Fruit fly (Drosophila melanogaster): ENCODE measurements around the gene mRpL21.

mRpL21 gene

DNA sequence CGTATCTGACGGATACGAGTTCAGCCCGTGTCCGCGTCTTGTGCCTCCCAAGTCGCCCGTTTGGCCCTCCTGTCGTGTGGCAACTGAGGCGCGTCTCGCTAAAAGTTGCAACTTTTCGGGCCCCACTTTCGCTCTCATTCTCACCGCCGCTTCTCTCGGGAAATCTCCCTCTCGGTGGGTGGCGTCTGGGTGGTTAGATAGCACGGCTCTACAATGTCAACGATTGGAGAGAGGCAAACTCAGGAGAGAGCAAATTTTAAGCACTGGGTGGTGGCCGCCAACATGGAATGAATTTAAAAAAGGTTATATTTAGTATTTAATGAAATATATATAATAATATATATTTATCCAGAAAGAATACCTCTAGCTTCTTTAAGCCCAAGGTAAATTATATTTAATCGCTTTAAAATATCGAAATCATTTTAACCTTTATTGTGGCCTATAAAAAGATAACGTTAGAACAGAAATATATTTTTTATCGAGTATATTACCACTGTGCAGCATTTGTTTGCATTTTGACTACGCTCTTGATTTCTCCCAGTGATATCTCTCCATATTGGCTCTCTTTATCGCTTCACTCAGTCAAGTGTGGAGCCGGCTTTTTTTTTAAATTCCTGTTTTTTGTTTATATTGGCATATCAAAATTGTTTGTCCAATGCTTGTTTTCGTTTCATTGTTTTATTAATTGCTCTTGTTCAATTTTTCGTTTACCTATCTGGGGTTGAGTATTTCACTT lies 37.7 kb upstream of the mRpL21 start, which contains the start of gene Gbs-76A (continued):
- TF ChIP-seq oc (tag; optimal IDR thresholded peaks at IDR 0.05) (peak; percentile 89), CG13296 (GFP tag; optimal IDR thresholded peaks at IDR 0.05) (peak; percentile 95), CG18599 (GFP tag; optimal IDR thresholded peaks at IDR 0.05) (peak; percentile 93), bbx (GFP tag; IDR thresholded peaks at IDR 0.05; ENCODE audit: partially characterized antibody) (peak; percentile 29; the same call in 1 of the 2 replicates), klu (GFP tag; IDR thresholded peaks at IDR 0.05) (no peak), Kr (GFP tag; optimal IDR thresholded peaks at IDR 0.05) (no peak), cg (GFP tag; optimal IDR thresholded peaks at IDR 0.05) (no peak), CG7745 (tag; optimal IDR thresholded peaks at IDR 0.05) (no peak), tx (GFP tag; optimal IDR thresholded peaks at IDR 0.05) (no peak), CG9817 (tag; optimal IDR thresholded peaks at IDR 0.05) (peak; percentile 74), Oaz (GFP tag; IDR thresholded peaks at IDR 0.05) (peak; percentile 42; the same call in 1 of the 2 replicates), da (GFP tag; optimal IDR thresholded peaks at IDR 0.05) (no peak), Pdp1 (GFP tag; optimal IDR thresholded peaks at IDR 0.05) (no peak), CG10431 (GFP tag; optimal IDR thresholded peaks at IDR 0.05) (peak; percentile 78), CG4404 (GFP tag; IDR thresholded peaks at IDR 0.05) (peak; percentile 53), CG4730 (GFP tag; IDR thresholded peaks at IDR 0.05) (peak; percentile 42; the same call in 1 of the 2 replicates), CG13894 (tag; optimal IDR thresholded peaks at IDR 0.05) (peak; percentile 87), ATbp (GFP tag; optimal IDR thresholded peaks at IDR 0.05) (peak; percentile 83), CG42726 (GFP tag; IDR thresholded peaks at IDR 0.05; ENCODE audit: partially characterized antibody) (no peak), fu2 (GFP tag; optimal IDR thresholded peaks at IDR 0.05) (no peak), crp (GFP tag; optimal IDR thresholded peaks at IDR 0.05) (no peak), az2 (GFP tag; optimal IDR thresholded peaks at IDR 0.05) (peak; percentile 58), CG17186 (GFP tag; optimal IDR thresholded peaks at IDR 0.05) (no peak), zfh2 (GFP tag; optimal IDR thresholded peaks at IDR 0.05) (no peak), CG7372 (GFP tag; IDR thresholded peaks at IDR 0.05) (no peak; the same call in 1 of the 2 replicates), CG16813 (GFP tag; IDR thresholded peaks at IDR 0.05; ENCODE audit: partially characterized antibody) (no peak), CG32532 (GFP tag; IDR thresholded peaks at IDR 0.05) (peak; percentile 77), ind (GFP tag; optimal IDR thresholded peaks at IDR 0.05) (peak; percentile 70), CG13424 (tag; optimal IDR thresholded peaks at IDR 0.05) (peak; percentile 89), Blimp-1 (GFP tag; optimal IDR thresholded peaks at IDR 0.05) (peak; percentile 73), MBD-R2 (GFP tag; IDR thresholded peaks at IDR 0.05) (peak; percentile 39), pzg (GFP tag; optimal IDR thresholded peaks at IDR 0.05) (no peak), nerfin-1 (tag; optimal IDR thresholded peaks at IDR 0.05) (peak; percentile 86), CG6854 (GFP tag; optimal IDR thresholded peaks at IDR 0.05) (peak; percentile 78), CG2199 (GFP tag; IDR thresholded peaks at IDR 0.05) (no peak), Hr78 (GFP tag; optimal IDR thresholded peaks at IDR 0.05) (peak in 1 of 2 experiments; percentile 64), dm (GFP tag; optimal IDR thresholded peaks at IDR 0.05) (no peak), CG6765 (GFP tag; optimal IDR thresholded peaks at IDR 0.05) (peak; percentile 85), CG6175 (GFP tag; IDR thresholded peaks at IDR 0.05) (peak; percentile 61; the same call in 2 of the 3 replicates), CG10654 (GFP tag; optimal IDR thresholded peaks at IDR 0.05) (peak; percentile 1), Tbp (GFP tag; optimal IDR thresholded peaks at IDR 0.05) (no peak), fd96Cb (tag; optimal IDR thresholded peaks at IDR 0.05) (peak; percentile 76), CG11723 (GFP tag; optimal IDR thresholded peaks at IDR 0.05) (peak; percentile 53), ac (GFP tag; optimal IDR thresholded peaks at IDR 0.05) (no peak), CG2678 (tag; optimal IDR thresholded peaks at IDR 0.05) (peak; percentile 96), CG2875 (GFP tag; optimal IDR thresholded peaks at IDR 0.05) (peak; percentile 77), HmgZ (tag; optimal IDR thresholded peaks at IDR 0.05) (peak; percentile 47), CG32767 (GFP tag; IDR thresholded peaks at IDR 0.05) (peak; percentile 75)
